Worm (Caenorhabditis elegans) whole organism, L4 larva: ENCODE data around the gene col-165.
"Not testable (repeated sequence)": the region's sequence is repeated elsewhere in the genome, so short reads cannot be mapped to it uniquely, and the experiment has no call there.

Source experiments
- F44E2.7 ChIP-seq: fragments of 200-800 bp; sonication (Bioruptor generic); IDR thresholded peaks from 2 replicates; pipeline ENCODE4 v2.1.2; 2022; ENCODE audit warnings: missing genetic modification characterization, missing compliant biosample characterization
- F49E8.2 ChIP-seq: sonication (generic microtip); optimal IDR thresholded peaks from 2 replicates; lab custom pipeline; 2016; ENCODE audit warnings: missing compliant biosample characterization, mild to moderate bottlenecking, missing genetic modification characterization, borderline replicate concordance
- Y48G9A.11 ChIP-seq: fragments of 200-800 bp; sonication (Bioruptor generic); IDR thresholded peaks from 2 replicates; pipeline ENCODE4 v1.3.6; 2022; ENCODE audit warnings: missing genetic modification reagents, missing genetic modification characterization, missing compliant biosample characterization
- Y5F2A.4 ChIP-seq: fragments of 200-800 bp; sonication (Bioruptor generic); optimal IDR thresholded peaks from 2 replicates; lab custom pipeline; 2018; ENCODE audit warnings: mild to moderate bottlenecking, missing genetic modification characterization, missing compliant biosample characterization
- ZK337.2 ChIP-seq: fragments of 200-800 bp; sonication (Bioruptor generic); IDR thresholded peaks from 2 replicates; pipeline ENCODE4 v1.3.6; 2022; ENCODE audit warnings: missing genetic modification reagents, missing genetic modification characterization, missing compliant biosample characterization
- ZK546.5 ChIP-seq, 2 experiments: sonication (generic microtip); optimal IDR thresholded peaks; 2 replicates each; lab custom pipeline; 2017; ENCODE audit warnings: missing biosample characterization in 2 of 2, missing genetic modification characterization in 2 of 2
- arid-1 ChIP-seq: fragments of 200-800 bp; sonication (Bioruptor generic); conservative IDR thresholded peaks from 2 replicates; pipeline ENCODE4 v1.3.6; 2022; ENCODE audit warnings: missing genetic modification reagents, missing genetic modification characterization, missing compliant biosample characterization
- attf-4 ChIP-seq: sonication (generic microtip); optimal IDR thresholded peaks from 3 replicates; lab custom pipeline; 2017; ENCODE audit warnings: missing biosample characterization, missing genetic modification characterization
- ceh-20 ChIP-seq: fragments of 200-800 bp; sonication (Bioruptor generic); IDR thresholded peaks from 2 replicates; pipeline ENCODE4 v1.3.6; 2022; ENCODE audit warnings: missing genetic modification reagents, missing genetic modification characterization, missing compliant biosample characterization
- ces-1 ChIP-seq: fragments of 150-350 bp; sonication (generic microtip); optimal IDR thresholded peaks from 4 replicates; lab custom pipeline; 2014; ENCODE audit warnings: missing biosample characterization, missing genetic modification reagents, missing genetic modification characterization
- cey-2 ChIP-seq: sonication (generic microtip); optimal IDR thresholded peaks from 3 replicates; lab custom pipeline; 2017; ENCODE audit warnings: missing genetic modification characterization, mild to moderate bottlenecking, missing compliant biosample characterization, antibody characterized with exemption, borderline replicate concordance; ENCODE audit not compliant: insufficient read depth
- daf-8 ChIP-seq: fragments of 200-800 bp; sonication (Bioruptor generic); IDR thresholded peaks from 2 replicates; pipeline ENCODE4 v1.3.6; 2022; ENCODE audit warnings: missing genetic modification characterization, missing compliant biosample characterization
- dmd-6 ChIP-seq: fragments of 200-800 bp; sonication (Bioruptor generic); IDR thresholded peaks from 2 replicates; pipeline ENCODE4 v1.3.6; 2022; ENCODE audit warnings: missing genetic modification reagents, missing genetic modification characterization, missing compliant biosample characterization
- dve-1 ChIP-seq: sonication (generic microtip); optimal IDR thresholded peaks from 2 replicates; lab custom pipeline; 2017; ENCODE audit warnings: antibody characterized with exemption, mild to moderate bottlenecking, missing genetic modification characterization, missing compliant biosample characterization; ENCODE audit not compliant: insufficient read depth
- fkh-10 ChIP-seq: fragments of 150-350 bp; optimal IDR thresholded peaks from 2 replicates; lab custom pipeline; 2014; ENCODE audit warnings: missing biosample characterization, missing genetic modification reagents, missing genetic modification characterization
- hmg-1.1 ChIP-seq: fragments of 200-800 bp; sonication (Bioruptor generic); IDR thresholded peaks from 2 replicates; pipeline ENCODE4 v1.3.6; 2022; ENCODE audit warnings: missing genetic modification reagents, missing genetic modification characterization, missing compliant biosample characterization
- lin-15B ChIP-seq: fragments of 150-350 bp; sonication (generic microtip); optimal IDR thresholded peaks from 3 replicates; lab custom pipeline; 2014; ENCODE audit warnings: missing biosample characterization, missing genetic modification characterization
- lir-3 ChIP-seq: sonication (generic microtip); optimal IDR thresholded peaks from 2 replicates; lab custom pipeline; 2016; ENCODE audit warnings: mild to moderate bottlenecking, missing genetic modification characterization, missing compliant biosample characterization
- lsy-2 ChIP-seq, 2 experiments: fragments of 150-350 bp in 1 of 2; sonication (generic microtip) in 1 of 2; optimal IDR thresholded peaks; 2 replicates each; lab custom pipeline; 2014 to 2017; ENCODE audit warnings: missing biosample characterization in 2 of 2, missing genetic modification characterization in 2 of 2
- madf-5 ChIP-seq, 2 experiments: fragments of 200-800 bp; sonication (Bioruptor generic); IDR thresholded peaks; 2 replicates each; pipeline ENCODE4 v1.3.6; 2022; ENCODE audit warnings: missing compliant biosample characterization in 2 of 2, missing genetic modification characterization in 2 of 2
- madf-9 ChIP-seq: fragments of 200-800 bp; sonication (Bioruptor generic); conservative IDR thresholded peaks from 2 replicates; pipeline ENCODE4 v1.3.6; 2022; ENCODE audit warnings: missing genetic modification reagents, missing genetic modification characterization, missing compliant biosample characterization
- mdl-1 ChIP-seq, 2 experiments: fragments of 150-350 bp in 1 of 2; sonication (generic microtip) in 1 of 2; optimal IDR thresholded peaks; 2 replicates each; lab custom pipeline; 2014 to 2017; ENCODE audit warnings: missing biosample characterization in 2 of 2, missing genetic modification characterization in 2 of 2
- mes-2 ChIP-seq: sonication (generic microtip); optimal IDR thresholded peaks from 2 replicates; lab custom pipeline; 2016; ENCODE audit warnings: missing genotype, mild to moderate bottlenecking, missing genetic modification characterization, missing compliant biosample characterization; ENCODE audit not compliant: poor library complexity, severe bottlenecking
- nhr-10 ChIP-seq: fragments of 150-350 bp; optimal IDR thresholded peaks from 2 replicates; lab custom pipeline; 2014; ENCODE audit warnings: missing biosample characterization, missing genetic modification characterization
- nhr-111 ChIP-seq: fragments of 200-800 bp; sonication (Bioruptor generic); optimal IDR thresholded peaks from 2 replicates; lab custom pipeline; 2018; ENCODE audit warnings: mild to moderate bottlenecking, missing genetic modification characterization, missing compliant biosample characterization
- nhr-237 ChIP-seq: sonication (generic microtip); optimal IDR thresholded peaks from 2 replicates; lab custom pipeline; 2017; ENCODE audit warnings: missing biosample characterization, missing genetic modification characterization
- nhr-25 ChIP-seq: sonication (generic microtip); optimal IDR thresholded peaks from 2 replicates; lab custom pipeline; 2017; ENCODE audit warnings: missing genetic modification characterization, mild to moderate bottlenecking, missing compliant biosample characterization, antibody characterized with exemption, moderate library complexity, borderline replicate concordance; ENCODE audit not compliant: insufficient read depth
- nhr-42 ChIP-seq: fragments of 200-800 bp; sonication (Bioruptor generic); IDR thresholded peaks from 2 replicates; pipeline ENCODE4 v1.3.6; 2022; ENCODE audit warnings: missing genetic modification characterization, missing compliant biosample characterization
- nhr-48 ChIP-seq: sonication (generic microtip); optimal IDR thresholded peaks from 2 replicates; lab custom pipeline; 2016; ENCODE audit warnings: mild to moderate bottlenecking, missing genetic modification characterization, missing compliant biosample characterization
- nhr-77 ChIP-seq: fragments of 150-350 bp; optimal IDR thresholded peaks from 2 replicates; lab custom pipeline; 2014; ENCODE audit warnings: missing biosample characterization, missing genetic modification characterization
- php-3 ChIP-seq: fragments of 200-800 bp; sonication (Bioruptor generic); IDR thresholded peaks from 2 replicates; pipeline ENCODE4 v1.3.6; 2022; ENCODE audit warnings: missing genetic modification reagents, missing genetic modification characterization, missing compliant biosample characterization
- pqm-1 ChIP-seq: sonication (generic microtip); optimal IDR thresholded peaks from 2 replicates; lab custom pipeline; 2017; ENCODE audit warnings: missing biosample characterization, missing genetic modification characterization
- set-16 ChIP-seq: fragments of 200-800 bp; sonication (Bioruptor generic); IDR thresholded peaks from 2 replicates; pipeline ENCODE4 v1.3.6; 2022; ENCODE audit warnings: missing genetic modification reagents, missing genetic modification characterization, missing compliant biosample characterization
- snpc-1.2 ChIP-seq: fragments of 200-800 bp; sonication (Bioruptor generic); IDR thresholded peaks from 2 replicates; pipeline ENCODE4 v1.3.6; 2022; ENCODE audit warnings: missing genetic modification reagents, missing genetic modification characterization, missing compliant biosample characterization
- snpc-4 ChIP-seq: fragments of 150-350 bp; optimal IDR thresholded peaks from 2 replicates; lab custom pipeline; 2014; ENCODE audit warnings: missing biosample characterization, missing genetic modification characterization
- spr-1 ChIP-seq: sonication (generic microtip); optimal IDR thresholded peaks from 2 replicates; lab custom pipeline; 2016; ENCODE audit warnings: mild to moderate bottlenecking, missing genetic modification characterization, missing compliant biosample characterization
- spr-3 ChIP-seq: fragments of 200-800 bp; sonication (Bioruptor generic); optimal IDR thresholded peaks from 2 replicates; lab custom pipeline; 2018; ENCODE audit warnings: mild to moderate bottlenecking, missing genetic modification characterization, missing compliant biosample characterization
- unc-39 ChIP-seq: sonication (generic microtip); optimal IDR thresholded peaks from 2 replicates; lab custom pipeline; 2017; ENCODE audit warnings: missing biosample characterization, missing genetic modification characterization
- ztf-11 ChIP-seq: fragments of 150-350 bp; optimal IDR thresholded peaks from 2 replicates; lab custom pipeline; 2014; ENCODE audit warnings: missing biosample characterization, missing genetic modification characterization

The col-165 gene

DNA sequence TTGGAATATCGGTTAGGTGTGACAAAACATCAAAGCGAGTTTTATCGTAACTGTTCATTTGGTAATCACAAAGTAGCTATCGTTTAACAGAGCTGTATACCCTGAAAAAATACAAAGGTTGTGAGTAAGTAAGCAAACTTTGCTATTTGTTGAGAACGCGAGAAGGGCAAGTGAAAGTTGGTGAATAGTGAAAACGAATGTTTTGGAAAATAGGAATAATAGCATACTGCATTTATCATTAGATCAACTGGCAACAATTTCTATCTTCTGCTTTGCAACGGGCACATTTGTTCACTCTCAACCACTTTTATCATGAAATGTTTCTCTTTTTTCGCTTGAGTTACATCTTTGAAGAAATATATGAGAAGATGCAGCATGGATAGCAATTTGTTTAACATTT is 24.6 kb upstream of the col-165 start, which contains the start of gene C24A8.5:
TSS of gene C24A8.5 (minus strand) at position 101 of the 400 bp plus-strand sequence.
- TF ChIP-seq unc-39 (tag; lab: Kevin White, UChicago) = no peak
- TF ChIP-seq spr-1 (tag; lab: Kevin White, UChicago) = no peak
- no peak for TF ChIP-seq lir-3
- TF ChIP-seq hmg-1.1 (GFP tag; lab: Robert Waterston, UW) = no peak
- no peak for TF ChIP-seq fkh-10
- TF ChIP-seq set-16 (GFP tag; lab: Robert Waterston, UW) = no peak
- no peak for TF ChIP-seq pqm-1 (tag; lab: Kevin White, UChicago)
- no peak for TF ChIP-seq mdl-1 (tag; optimal IDR thresholded peaks at IDR 0.05; lab: Kevin White, UChicago)
- no peak for TF ChIP-seq dmd-6 (GFP tag; lab: Robert Waterston, UW)
- TF ChIP-seq nhr-237 (tag; lab: Kevin White, UChicago) = no peak

DNA sequence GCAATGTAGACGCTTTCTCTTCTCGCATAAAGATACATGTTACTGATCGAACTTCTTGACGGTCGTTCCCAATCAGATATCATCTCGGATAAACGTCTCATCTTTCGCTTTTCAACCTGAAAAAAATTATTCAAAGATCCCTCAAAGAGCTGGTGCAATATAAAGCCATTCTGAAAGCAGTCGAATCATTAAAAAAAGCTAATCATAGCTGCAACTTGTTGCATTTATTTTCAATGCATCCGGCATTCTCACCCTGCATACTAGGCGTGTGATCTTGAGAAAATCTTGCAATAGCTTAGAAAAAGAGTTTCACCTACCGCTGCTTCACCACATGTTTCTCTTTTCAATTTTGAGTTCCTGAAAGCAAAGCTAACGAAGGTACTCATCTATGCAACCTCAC is 21.1 kb upstream of the col-165 start, which contains the start of gene C24A8.6:
TSS of gene C24A8.6 (minus strand) at position 101 of the 400 bp plus-strand sequence.
- not testable (repeated sequence) for TF ChIP-seq dve-1 (tag; lab: Kevin White, UChicago); nhr-10 (tag; lab: Kevin White, UChicago); nhr-77
- TF ChIP-seq, all 104 proteins: peak for 0; not testable (repeated sequence) for 104

DNA sequence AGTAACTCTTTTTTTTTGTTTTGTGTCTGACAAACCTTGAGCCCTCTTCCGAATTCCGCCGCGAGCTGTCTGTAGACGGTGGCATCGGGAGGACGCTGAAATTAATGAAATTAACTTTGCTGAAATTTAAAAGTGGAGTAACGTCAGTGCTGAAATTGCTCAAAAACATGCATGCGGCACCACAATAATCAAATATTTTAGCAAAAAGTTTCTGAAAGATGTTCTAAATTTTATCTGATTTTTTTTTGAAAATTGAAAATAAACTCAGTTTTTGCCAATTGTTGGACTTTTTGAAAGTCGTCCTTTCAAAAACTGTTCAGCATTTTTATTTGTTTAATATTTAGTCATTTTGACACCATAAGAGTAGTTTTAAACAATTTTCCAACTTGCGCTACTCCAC is 17.5 kb upstream of the col-165 start, which contains the start of gene cst-2:
TSS of gene cst-2 (minus strand) at position 101 of the 400 bp plus-strand sequence.
- not testable (repeated sequence) for TF ChIP-seq mes-2 (tag; lab: Kevin White, UChicago); ceh-20 (GFP tag; lab: Robert Waterston, UW); madf-9

DNA sequence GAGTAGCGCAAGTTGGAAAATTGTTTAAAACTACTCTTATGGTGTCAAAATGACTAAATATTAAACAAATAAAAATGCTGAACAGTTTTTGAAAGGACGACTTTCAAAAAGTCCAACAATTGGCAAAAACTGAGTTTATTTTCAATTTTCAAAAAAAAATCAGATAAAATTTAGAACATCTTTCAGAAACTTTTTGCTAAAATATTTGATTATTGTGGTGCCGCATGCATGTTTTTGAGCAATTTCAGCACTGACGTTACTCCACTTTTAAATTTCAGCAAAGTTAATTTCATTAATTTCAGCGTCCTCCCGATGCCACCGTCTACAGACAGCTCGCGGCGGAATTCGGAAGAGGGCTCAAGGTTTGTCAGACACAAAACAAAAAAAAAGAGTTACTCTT is 14.1 kb upstream of the col-165 start, which contains the start of gene cst-1:
TSS of gene cst-1 (plus strand) at position 301 of the 400 bp plus-strand sequence.
- not testable (repeated sequence) for TF ChIP-seq ZK546.5 (tag; optimal IDR thresholded peaks at IDR 0.05; lab: Kevin White, UChicago); unc-39 (tag; lab: Kevin White, UChicago); nhr-42 (GFP tag; lab: Robert Waterston, UW)

ce11 chrX:4342730-4343129 is 10.7 kb upstream of the col-165 start:
- TF ChIP-seq php-3 = no peak
- TF ChIP-seq, all 104 proteins: peak for 0

DNA sequence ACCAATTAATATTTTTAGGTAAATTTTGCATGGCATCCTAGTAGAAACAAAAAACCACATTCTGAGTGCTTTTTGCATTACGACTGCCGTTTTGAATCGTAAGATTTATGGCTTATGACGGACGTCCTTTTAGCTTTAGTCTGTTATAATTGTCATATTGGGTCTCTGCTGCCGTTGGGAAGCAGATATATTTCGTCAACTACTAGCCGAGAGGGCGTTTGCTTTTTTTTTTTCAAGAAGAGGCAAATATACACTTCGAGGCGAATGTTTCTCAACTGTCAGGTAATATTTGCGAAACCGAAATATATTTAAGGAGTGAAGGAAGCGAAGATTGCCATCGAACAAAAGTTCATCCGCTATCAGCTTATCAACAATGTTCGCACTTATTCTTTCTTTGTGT is 9.5 kb upstream of the col-165 start, which contains the start of gene F14H12.3:
TSS of gene F14H12.3 (plus strand) at position 301 of the 400 bp plus-strand sequence.
- TF ChIP-seq snpc-1.2 (GFP tag; lab: Robert Waterston, UW) (no peak), F44E2.7 (no peak), mdl-1 (tag; optimal IDR thresholded peaks at IDR 0.05; lab: Kevin White, UChicago) (no peak), F49E8.2 (tag; lab: Kevin White, UChicago) (no peak), madf-5 (GFP tag; IDR thresholded peaks at IDR 0.05; lab: Robert Waterston, UW) (no peak), ztf-11 (tag; lab: Kevin White, UChicago) (no peak), snpc-4 (no peak), nhr-77 (no peak), cey-2 (tag; lab: Kevin White, UChicago) (no peak), arid-1 (GFP tag; lab: Robert Waterston, UW) (no peak), madf-9 (no peak)
- TF ChIP-seq, all 104 proteins: peak for 0

- TF ChIP-seq nhr-111 (GFP tag; lab: Kevin White, UChicago) (no peak), lin-15B (tag; lab: Kevin White, UChicago) (no peak), nhr-48 (tag; lab: Kevin White, UChicago) (no peak), ZK337.2 (GFP tag; lab: Robert Waterston, UW) (no peak), lsy-2 (tag; optimal IDR thresholded peaks at IDR 0.05; lab: Kevin White, UChicago) (no peak), daf-8 (GFP tag; lab: Robert Waterston, UW) (no peak), nhr-10 (tag; lab: Kevin White, UChicago) (no peak), ces-1 (GFP tag; lab: Kevin White, UChicago) (no peak), Y48G9A.11 (GFP tag; lab: Robert Waterston, UW) (no peak), Y5F2A.4 (GFP tag; lab: Kevin White, UChicago) (no peak), spr-3 (GFP tag; lab: Kevin White, UChicago) (no peak), nhr-25 (tag; lab: Kevin White, UChicago) (no peak), attf-4 (tag; lab: Kevin White, UChicago) (no peak)
Observed at ce11 chrX:4350198-4350597, 3.2 kb upstream of the col-165 start, which contains the start of gene F14H12.2. Gene F14H12.2, plus strand, starts transcription at chrX:4350498.
